Worm (Caenorhabditis elegans) whole organism, midembryonic: ENCODE data around the gene F44E5.1.

Source experiments
- T22C8.4 ChIP-seq: fragments of 200-800 bp; sonication (Bioruptor generic); IDR thresholded peaks from 2 replicates; pipeline ENCODE4 v1.3.6; 2022; ENCODE audit warnings: missing genetic modification characterization, missing compliant biosample characterization
- cog-1 ChIP-seq: sonication (generic microtip); optimal IDR thresholded peaks from 2 replicates; lab custom pipeline; 2016; ENCODE audit warnings: missing genetic modification characterization, missing compliant biosample characterization
- flt-1 ChIP-seq: fragments of 200-800 bp; sonication (Bioruptor generic); IDR thresholded peaks from 2 replicates; pipeline ENCODE4 v1.3.6; 2022; ENCODE audit warnings: missing genetic modification characterization, missing compliant biosample characterization
- med-1 ChIP-seq: sonication (generic microtip); optimal IDR thresholded peaks from 2 replicates; lab custom pipeline; 2017; ENCODE audit warnings: missing genetic modification characterization, mild to moderate bottlenecking, missing compliant biosample characterization, antibody characterized with exemption, missing genetic modification reagents; ENCODE audit not compliant: insufficient read depth
- ref-1 ChIP-seq: fragments of 200-800 bp; sonication (Bioruptor generic); conservative IDR thresholded peaks from 2 replicates; pipeline ENCODE4 v1.3.6; 2022; ENCODE audit warnings: missing genetic modification reagents, missing genetic modification characterization, missing compliant biosample characterization
- tab-1 ChIP-seq: fragments of 200-800 bp; sonication (Bioruptor generic); IDR thresholded peaks from 2 replicates; pipeline ENCODE4 v1.3.6; 2022; ENCODE audit warnings: missing genetic modification characterization, missing compliant biosample characterization
- ztf-23 ChIP-seq: fragments of 200-800 bp; sonication (Bioruptor generic); IDR thresholded peaks from 2 replicates; pipeline ENCODE4 v1.3.6; 2022; ENCODE audit warnings: missing genetic modification reagents, missing genetic modification characterization, missing compliant biosample characterization
- ztf-29 ChIP-seq: fragments of 200-800 bp; sonication (Bioruptor generic); IDR thresholded peaks from 2 replicates; pipeline ENCODE4 v1.3.6; 2022; ENCODE audit warnings: missing genetic modification reagents, missing genetic modification characterization, missing compliant biosample characterization

ce11 chrII:11732513-11732912 is 41.8 kb downstream of the F44E5.1 start, which contains the start of gene F13D12.8:
- TF ChIP-seq cog-1 (tag; lab: Kevin White, UChicago) = no peak
- TF ChIP-seq flt-1 = no peak
- no peak for TF ChIP-seq T22C8.4 (GFP tag; lab: Robert Waterston, UW)
- no peak for TF ChIP-seq med-1 (GFP tag; lab: Kevin White, UChicago)
- no peak for TF ChIP-seq ztf-29 (GFP tag; lab: Robert Waterston, UW)
- no peak for TF ChIP-seq tab-1
- TF ChIP-seq ztf-23 (GFP tag; lab: Robert Waterston, UW) = no peak
- no peak for TF ChIP-seq ref-1 (GFP tag; lab: Robert Waterston, UW)
